Worm (Caenorhabditis elegans): ENCODE results near the gene srd-31.

The srd-31 gene

ce11 chrV:7587637-7588036, 46.9 kb downstream of the srd-31 start, which contains the start of the genes F19F10.11 and C50E3.5:
Gene F19F10.11 (minus strand): TSS chrV:7587704.
Gene C50E3.5 (plus strand): TSS chrV:7587996.
- TF ChIP-seq mdl-1 (tag; optimal IDR thresholded peaks at IDR 0.05) (no peak), snpc-4 (tag; optimal IDR thresholded peaks at IDR 0.05) (peak; percentile 30), C34F6.9 (tag; optimal IDR thresholded peaks at IDR 0.05) (peak; percentile 82), lin-39 (tag; optimal IDR thresholded peaks at IDR 0.05) (no peak), mab-5 (tag; optimal IDR thresholded peaks at IDR 0.05) (no peak), dmd-4 (tag; optimal IDR thresholded peaks at IDR 0.05) (no peak), sma-3 (GFP tag; optimal IDR thresholded peaks at IDR 0.05) (peak; percentile 60), gmeb-1 (tag; optimal IDR thresholded peaks at IDR 0.05) (peak; percentile 74), sma-9 (GFP tag; optimal IDR thresholded peaks at IDR 0.05) (peak; percentile 57), sma-9 (tag; optimal IDR thresholded peaks at IDR 0.05) (no peak), nhr-77 (tag; optimal IDR thresholded peaks at IDR 0.05) (no peak), nhr-12 (tag; optimal IDR thresholded peaks at IDR 0.05) (no peak), elt-1 (tag; optimal IDR thresholded peaks at IDR 0.05) (no peak), nhr-129 (tag; optimal IDR thresholded peaks at IDR 0.05) (no peak), crh-2 (tag; optimal IDR thresholded peaks at IDR 0.05) (peak; percentile 64), sem-4 (tag; optimal IDR thresholded peaks at IDR 0.05) (peak; percentile 63), nhr-6 (tag; optimal IDR thresholded peaks at IDR 0.05) (peak; percentile 31), lsy-2 (tag; optimal IDR thresholded peaks at IDR 0.05) (peak; percentile 26 to 82), nhr-11 (tag; optimal IDR thresholded peaks at IDR 0.05) (no peak), unc-55 (GFP tag; optimal IDR thresholded peaks at IDR 0.05) (peak; percentile 81), fos-1 (tag; optimal IDR thresholded peaks at IDR 0.05) (peak; percentile 13), F13H6.1 (tag; optimal IDR thresholded peaks at IDR 0.05) (peak; percentile 35), ztf-11 (tag; optimal IDR thresholded peaks at IDR 0.05) (no peak), blmp-1 (tag; optimal IDR thresholded peaks at IDR 0.05; ENCODE audit: insufficient read depth) (no peak)

All from whole organism, L2 larva.